Worm (Caenorhabditis elegans) whole organism, L4 larva: ENCODE results near the gene lst-4.
A peak's percentile ranks its signal among the peaks of the same experiment; 100 is the strongest.

Source experiments
- D1046.2 ChIP-seq: fragments of 200-800 bp; sonication (Bioruptor generic); IDR thresholded peaks from 2 replicates; pipeline ENCODE4 v1.3.6; 2022; ENCODE audit warnings: missing genetic modification characterization, missing compliant biosample characterization
- Y48G9A.11 ChIP-seq: fragments of 200-800 bp; sonication (Bioruptor generic); IDR thresholded peaks from 2 replicates; pipeline ENCODE4 v1.3.6; 2022; ENCODE audit warnings: missing genetic modification reagents, missing genetic modification characterization, missing compliant biosample characterization
- aha-1 ChIP-seq: fragments of 150-350 bp; peaks from one replicate; lab custom pipeline; 2014; ENCODE audit warnings: missing biosample characterization, missing genetic modification characterization
- attf-4 ChIP-seq: sonication (generic microtip); optimal IDR thresholded peaks from 3 replicates; lab custom pipeline; 2017; ENCODE audit warnings: missing biosample characterization, missing genetic modification characterization
- ceh-32 ChIP-seq: sonication (generic microtip); optimal IDR thresholded peaks from 2 replicates; lab custom pipeline; 2016; ENCODE audit warnings: mild to moderate bottlenecking, missing genetic modification characterization, missing compliant biosample characterization; ENCODE audit not compliant: poor library complexity
- ces-1 ChIP-seq: fragments of 150-350 bp; sonication (generic microtip); optimal IDR thresholded peaks from 4 replicates; lab custom pipeline; 2014; ENCODE audit warnings: missing biosample characterization, missing genetic modification reagents, missing genetic modification characterization
- ctbp-1 ChIP-seq: fragments of 200-800 bp; sonication (Bioruptor generic); IDR thresholded peaks from 2 replicates; pipeline ENCODE4 v1.3.6; 2022; ENCODE audit warnings: missing genetic modification reagents, missing genetic modification characterization, missing compliant biosample characterization
- dmd-8 ChIP-seq: fragments of 200-800 bp; sonication (Bioruptor generic); IDR thresholded peaks from 2 replicates; pipeline ENCODE4 v1.3.6; 2022; ENCODE audit warnings: missing genetic modification characterization, missing compliant biosample characterization
- egl-43 ChIP-seq: fragments of 200-800 bp; sonication (Bioruptor generic); IDR thresholded peaks from 2 replicates; pipeline ENCODE4 v1.3.6; 2022; ENCODE audit warnings: missing genetic modification reagents, missing genetic modification characterization, missing compliant biosample characterization
- gei-8 ChIP-seq: fragments of 200-800 bp; sonication (Bioruptor generic); optimal IDR thresholded peaks from 2 replicates; lab custom pipeline; 2018; ENCODE audit warnings: mild to moderate bottlenecking, missing genetic modification characterization, missing compliant biosample characterization
- hif-1 ChIP-seq, 2 experiments: sonication (generic microtip); optimal IDR thresholded peaks; 2 replicates each; lab custom pipeline; 2016 to 2017; ENCODE audit warnings: missing compliant biosample characterization in 2 of 2, missing genetic modification characterization in 2 of 2, missing genetic modification reagents in 2 of 2, missing genotype in 2 of 2, mild to moderate bottlenecking in 1 of 2
- hlh-11 ChIP-seq: fragments of 200-800 bp; sonication (Bioruptor generic); optimal IDR thresholded peaks from 2 replicates; lab custom pipeline; 2018; ENCODE audit warnings: mild to moderate bottlenecking, missing genetic modification characterization, missing compliant biosample characterization
- hlh-30 ChIP-seq: sonication (generic microtip); optimal IDR thresholded peaks from 2 replicates; lab custom pipeline; 2017; ENCODE audit warnings: antibody characterized with exemption, mild to moderate bottlenecking, missing genetic modification characterization, missing compliant biosample characterization; ENCODE audit not compliant: insufficient read depth
- hmg-1.1 ChIP-seq: fragments of 200-800 bp; sonication (Bioruptor generic); IDR thresholded peaks from 2 replicates; pipeline ENCODE4 v1.3.6; 2022; ENCODE audit warnings: missing genetic modification reagents, missing genetic modification characterization, missing compliant biosample characterization
- lin-13 ChIP-seq: fragments of 150-350 bp; optimal IDR thresholded peaks from 2 replicates; lab custom pipeline; 2014; ENCODE audit warnings: missing biosample characterization, missing genetic modification reagents, missing genetic modification characterization
- lir-3 ChIP-seq: sonication (generic microtip); optimal IDR thresholded peaks from 2 replicates; lab custom pipeline; 2016; ENCODE audit warnings: mild to moderate bottlenecking, missing genetic modification characterization, missing compliant biosample characterization
- lsy-2 ChIP-seq, 2 experiments: fragments of 150-350 bp in 1 of 2; sonication (generic microtip) in 1 of 2; optimal IDR thresholded peaks; 2 replicates each; lab custom pipeline; 2014 to 2017; ENCODE audit warnings: missing biosample characterization in 2 of 2, missing genetic modification characterization in 2 of 2
- nhr-25 ChIP-seq: sonication (generic microtip); optimal IDR thresholded peaks from 2 replicates; lab custom pipeline; 2017; ENCODE audit warnings: missing genetic modification characterization, mild to moderate bottlenecking, missing compliant biosample characterization, antibody characterized with exemption, moderate library complexity, borderline replicate concordance; ENCODE audit not compliant: insufficient read depth
- nhr-28 ChIP-seq: fragments of 150-350 bp; optimal IDR thresholded peaks from 2 replicates; lab custom pipeline; 2014; ENCODE audit warnings: missing biosample characterization, missing genetic modification characterization
- nhr-77 ChIP-seq: fragments of 150-350 bp; optimal IDR thresholded peaks from 2 replicates; lab custom pipeline; 2014; ENCODE audit warnings: missing biosample characterization, missing genetic modification characterization
- set-16 ChIP-seq: fragments of 200-800 bp; sonication (Bioruptor generic); IDR thresholded peaks from 2 replicates; pipeline ENCODE4 v1.3.6; 2022; ENCODE audit warnings: missing genetic modification reagents, missing genetic modification characterization, missing compliant biosample characterization
- skn-1 ChIP-seq: fragments of 150-350 bp; optimal IDR thresholded peaks from 2 replicates; lab custom pipeline; 2014; ENCODE audit warnings: missing biosample characterization, missing genetic modification characterization
- snpc-1.2 ChIP-seq: fragments of 200-800 bp; sonication (Bioruptor generic); IDR thresholded peaks from 2 replicates; pipeline ENCODE4 v1.3.6; 2022; ENCODE audit warnings: missing genetic modification reagents, missing genetic modification characterization, missing compliant biosample characterization
- spr-1 ChIP-seq: sonication (generic microtip); optimal IDR thresholded peaks from 2 replicates; lab custom pipeline; 2016; ENCODE audit warnings: mild to moderate bottlenecking, missing genetic modification characterization, missing compliant biosample characterization
- unc-62 ChIP-seq, 3 experiments: fragments of 150-350 bp in 1 of 3; sonication (generic microtip); optimal IDR thresholded peaks in 2 of 3; peaks in 1 of 3; 1 replicate in 1 of 3; 2 replicates in 2 of 3; lab custom pipeline; 2014 to 2017; ENCODE audit warnings: missing biosample characterization in 3 of 3, missing genetic modification characterization in 3 of 3, missing genetic modification reagents in 3 of 3, missing genotype in 1 of 3
- ztf-7 ChIP-seq: fragments of 150-350 bp; optimal IDR thresholded peaks from 2 replicates; lab custom pipeline; 2014; ENCODE audit warnings: missing biosample characterization, missing genetic modification characterization

The lst-4 gene

ce11 chrIV:14089749-14090148 is 20.1 kb upstream of the lst-4 start:
- TF ChIP-seq nhr-28 (tag; lab: Kevin White, UChicago) = peak; percentile 48
- no peak for TF ChIP-seq set-16 (GFP tag; lab: Robert Waterston, UW)
- peak; percentile 41 for TF ChIP-seq hlh-30 (tag; lab: Kevin White, UChicago)
- TF ChIP-seq nhr-25 = peak; percentile 73
- TF ChIP-seq unc-62 (GFP tag; optimal IDR thresholded peaks at IDR 0.05 in 1 of 2; lab: Kevin White, UChicago) = peak in 1 of 2 experiments; percentile 83
- TF ChIP-seq unc-62 (tag; optimal IDR thresholded peaks at IDR 0.05; lab: Kevin White, UChicago) = no peak
- TF ChIP-seq lir-3 (tag; lab: Kevin White, UChicago) = no peak

ce11 chrIV:14086395-14086794 is 16.7 kb upstream of the lst-4 start:
- TF ChIP-seq D1046.2 (GFP tag; lab: Robert Waterston, UW) (no peak), dmd-8 (GFP tag; lab: Robert Waterston, UW) (no peak), nhr-28 (tag; lab: Kevin White, UChicago) (peak; percentile 11)

ce11 chrIV:14083505-14083904 is 13.8 kb upstream of the lst-4 start, which contains the start of gene F52B11.2:
Gene F52B11.2 (plus strand): TSS chrIV:14083568.
- TF ChIP-seq hif-1 (tag; optimal IDR thresholded peaks at IDR 0.05; lab: Kevin White, UChicago) (peak in 1 of 2 experiments; percentile 18), aha-1 (peak; percentile 4), ces-1 (GFP tag; lab: Kevin White, UChicago) (no peak), Y48G9A.11 (GFP tag; lab: Robert Waterston, UW) (peak; percentile 18; the same call in 1 of the 2 replicates)

DNA sequence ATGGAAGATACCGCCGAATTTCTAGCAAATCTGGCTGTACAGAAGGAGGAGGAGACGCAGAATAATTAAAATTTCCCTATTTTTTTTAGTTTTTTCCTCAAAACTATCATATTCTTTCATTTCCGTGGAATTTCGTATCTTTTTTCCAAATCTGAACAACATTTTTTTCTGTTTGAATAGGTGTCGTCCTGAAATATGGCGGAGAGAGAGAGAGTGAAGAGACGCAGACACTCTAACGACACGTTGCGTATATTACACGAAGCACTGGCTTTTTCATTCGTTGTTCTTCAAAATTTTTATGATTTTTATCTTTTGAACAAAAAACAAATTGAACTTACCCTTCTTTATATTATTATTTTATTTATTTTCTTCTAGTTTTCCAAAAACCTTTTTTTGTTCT is 13.3 kb upstream of the lst-4 start:
- TF ChIP-seq egl-43 (GFP tag; lab: Robert Waterston, UW) = no peak
- TF ChIP-seq skn-1 (tag; lab: Kevin White, UChicago) = no peak
- TF ChIP-seq lin-13 (GFP tag; lab: Kevin White, UChicago) = no peak
- no peak for TF ChIP-seq spr-1
- TF ChIP-seq gei-8 = no peak
- TF ChIP-seq ctbp-1 (GFP tag; lab: Robert Waterston, UW) = no peak
- TF ChIP-seq ztf-7 (tag; lab: Kevin White, UChicago) = no peak
- no peak for TF ChIP-seq hlh-11
- peak in 1 of 2 experiments; percentile 10 for TF ChIP-seq lsy-2 (tag; optimal IDR thresholded peaks at IDR 0.05; lab: Kevin White, UChicago)
- no peak for TF ChIP-seq ceh-32 (tag; lab: Kevin White, UChicago)
- TF ChIP-seq aha-1 = peak; percentile 51
- TF ChIP-seq hmg-1.1 = no peak

ce11 chrIV:14077135-14077534 is 7.5 kb upstream of the lst-4 start, which contains the start of gene cfp-1:
Gene cfp-1 (plus strand): TSS chrIV:14077435.
- no peak for TF ChIP-seq set-16 (GFP tag; lab: Robert Waterston, UW)
- TF ChIP-seq unc-62 (GFP tag; optimal IDR thresholded peaks at IDR 0.05 in 1 of 2; lab: Kevin White, UChicago) = peak in 1 of 2 experiments; percentile 21
- TF ChIP-seq unc-62 (tag; optimal IDR thresholded peaks at IDR 0.05; lab: Kevin White, UChicago) = no peak

DNA sequence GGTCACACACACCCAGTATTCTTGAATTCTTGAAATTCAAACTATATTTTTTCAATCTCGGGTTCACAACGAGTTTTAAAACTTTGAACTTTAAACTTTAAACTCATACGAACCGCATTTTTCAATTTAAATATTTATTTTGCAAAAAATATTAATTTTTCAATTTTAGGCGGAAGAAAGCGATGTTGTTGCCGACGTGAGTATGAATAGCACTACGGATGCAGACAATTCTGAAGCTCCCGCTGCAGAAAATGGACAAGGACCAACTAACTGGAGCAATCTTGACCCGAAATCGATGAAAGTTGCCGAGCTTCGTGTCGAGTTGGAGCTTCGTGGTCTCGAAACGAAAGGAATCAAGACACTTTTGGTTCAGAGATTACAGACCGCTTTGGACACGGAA is 4.8 kb upstream of the lst-4 start:
- TF ChIP-seq snpc-1.2 (GFP tag; lab: Robert Waterston, UW) (0 out of 2 replicates have a peak, but pooled peaks have one; percentile 53), ztf-7 (tag; lab: Kevin White, UChicago) (no peak), unc-62 (GFP tag; optimal IDR thresholded peaks at IDR 0.05 in 1 of 2; lab: Kevin White, UChicago) (peak in 1 of 2 experiments; percentile 17), unc-62 (tag; optimal IDR thresholded peaks at IDR 0.05; lab: Kevin White, UChicago) (no peak), hmg-1.1 (no peak), skn-1 (tag; lab: Kevin White, UChicago) (no peak), dmd-8 (GFP tag; lab: Robert Waterston, UW) (no peak), attf-4 (tag; lab: Kevin White, UChicago) (no peak), nhr-77 (no peak), nhr-25 (no peak)
